Worm (Caenorhabditis elegans) whole organism, late embryonic: ENCODE results near the gene C04G6.4.

Source experiments
- K02D7.2 ChIP-seq: sonication (generic microtip); optimal IDR thresholded peaks from 2 replicates; lab custom pipeline; 2017; ENCODE audit warnings: mild to moderate bottlenecking, missing genetic modification characterization, missing compliant biosample characterization
- K09A11.1 ChIP-seq: sonication (generic microtip); optimal IDR thresholded peaks from 2 replicates; lab custom pipeline; 2017; ENCODE audit warnings: antibody characterized with exemption, mild to moderate bottlenecking, missing genetic modification characterization, missing compliant biosample characterization; ENCODE audit not compliant: insufficient read depth
- T23F11.4 ChIP-seq: fragments of 200-800 bp; sonication (Bioruptor generic); optimal IDR thresholded peaks from 2 replicates; lab custom pipeline; 2018; ENCODE audit warnings: mild to moderate bottlenecking, missing genetic modification characterization, missing compliant biosample characterization
- Y22D7AL.16 ChIP-seq: sonication (generic microtip); optimal IDR thresholded peaks from 2 replicates; lab custom pipeline; 2016; ENCODE audit warnings: missing genetic modification characterization, missing compliant biosample characterization
- ama-1 ChIP-seq: fragments of 150-350 bp; optimal IDR thresholded peaks from 2 replicates; lab custom pipeline; 2014
- ceh-18 ChIP-seq: sonication (generic microtip); optimal IDR thresholded peaks from 2 replicates; lab custom pipeline; 2016; ENCODE audit warnings: missing genetic modification characterization, missing compliant biosample characterization
- ceh-19 ChIP-seq: fragments of 200-800 bp; sonication (Bioruptor generic); optimal IDR thresholded peaks from 2 replicates; lab custom pipeline; 2018; ENCODE audit warnings: mild to moderate bottlenecking, missing genetic modification characterization, missing compliant biosample characterization
- ceh-2 ChIP-seq: sonication (generic microtip); optimal IDR thresholded peaks from 2 replicates; lab custom pipeline; 2016; ENCODE audit warnings: missing genotype, missing genetic modification characterization, missing compliant biosample characterization
- ceh-22 ChIP-seq: sonication (generic microtip); optimal IDR thresholded peaks from 2 replicates; lab custom pipeline; 2017; ENCODE audit warnings: missing biosample characterization, missing genetic modification characterization
- ceh-24 ChIP-seq: sonication (generic microtip); optimal IDR thresholded peaks from 2 replicates; lab custom pipeline; 2016; ENCODE audit warnings: mild to moderate bottlenecking, missing genetic modification characterization, missing compliant biosample characterization
- ceh-30 ChIP-seq: fragments of 150-350 bp; optimal IDR thresholded peaks from 2 replicates; lab custom pipeline; 2014; ENCODE audit warnings: missing biosample characterization, missing genetic modification characterization
- ceh-31 ChIP-seq: sonication (generic microtip); optimal IDR thresholded peaks from 2 replicates; lab custom pipeline; 2016; ENCODE audit warnings: missing genetic modification characterization, missing compliant biosample characterization
- ceh-34 ChIP-seq: sonication (generic microtip); optimal IDR thresholded peaks from 2 replicates; lab custom pipeline; 2016; ENCODE audit warnings: mild to moderate bottlenecking, missing genetic modification characterization, missing compliant biosample characterization
- ceh-48 ChIP-seq: sonication (generic microtip); optimal IDR thresholded peaks from 2 replicates; lab custom pipeline; 2016; ENCODE audit warnings: missing genetic modification characterization, inconsistent platforms, missing compliant biosample characterization
- ceh-6 ChIP-seq: fragments of 200-800 bp; sonication (Bioruptor generic); optimal IDR thresholded peaks from 2 replicates; lab custom pipeline; 2018; ENCODE audit warnings: mild to moderate bottlenecking, missing genetic modification characterization, missing compliant biosample characterization
- ceh-9 ChIP-seq: sonication (generic microtip); optimal IDR thresholded peaks from 2 replicates; lab custom pipeline; 2016; ENCODE audit warnings: mild to moderate bottlenecking, missing genetic modification characterization, inconsistent platforms, missing compliant biosample characterization
- che-1 ChIP-seq: sonication (generic microtip); optimal IDR thresholded peaks from 2 replicates; lab custom pipeline; 2016; ENCODE audit warnings: mild to moderate bottlenecking, missing genetic modification characterization, missing compliant biosample characterization
- dve-1 ChIP-seq: sonication (generic microtip); optimal IDR thresholded peaks from 2 replicates; lab custom pipeline; 2017; ENCODE audit warnings: antibody characterized with exemption, mild to moderate bottlenecking, missing genetic modification characterization, missing compliant biosample characterization
- elt-2 ChIP-seq: sonication (generic microtip); optimal IDR thresholded peaks from 2 replicates; lab custom pipeline; 2016; ENCODE audit warnings: missing genetic modification reagents, missing genetic modification characterization, missing compliant biosample characterization
- elt-4 ChIP-seq: sonication (generic microtip); optimal IDR thresholded peaks from 2 replicates; lab custom pipeline; 2016; ENCODE audit warnings: missing genetic modification characterization, missing compliant biosample characterization
- ets-4 ChIP-seq: sonication (generic microtip); optimal IDR thresholded peaks from 2 replicates; lab custom pipeline; 2016; ENCODE audit warnings: missing genetic modification characterization, missing compliant biosample characterization
- eyg-1 ChIP-seq: sonication (generic microtip); optimal IDR thresholded peaks from 2 replicates; lab custom pipeline; 2016; ENCODE audit warnings: missing genotype, missing genetic modification characterization, missing compliant biosample characterization
- fax-1 ChIP-seq: sonication (generic microtip); optimal IDR thresholded peaks from 2 replicates; lab custom pipeline; 2016; ENCODE audit warnings: missing genotype, missing genetic modification characterization, missing compliant biosample characterization
- fkh-10 ChIP-seq: fragments of 150-350 bp; optimal IDR thresholded peaks from 2 replicates; lab custom pipeline; 2014; ENCODE audit warnings: missing biosample characterization, missing genetic modification reagents, missing genetic modification characterization
- fkh-6 ChIP-seq: sonication (generic microtip); optimal IDR thresholded peaks from 2 replicates; lab custom pipeline; 2016; ENCODE audit warnings: missing genetic modification characterization, missing compliant biosample characterization
- gmeb-2 ChIP-seq: sonication (generic microtip); optimal IDR thresholded peaks from 2 replicates; lab custom pipeline; 2016; ENCODE audit warnings: missing genetic modification characterization, inconsistent platforms, missing compliant biosample characterization
- hlh-13 ChIP-seq: fragments of 200-800 bp; sonication (Bioruptor generic); optimal IDR thresholded peaks from 2 replicates; lab custom pipeline; 2018; ENCODE audit warnings: mild to moderate bottlenecking, missing genetic modification characterization, missing compliant biosample characterization
- hlh-15 ChIP-seq: sonication (generic microtip); optimal IDR thresholded peaks from 2 replicates; lab custom pipeline; 2016; ENCODE audit warnings: missing genetic modification characterization, missing compliant biosample characterization
- hlh-30 ChIP-seq: sonication (generic microtip); optimal IDR thresholded peaks from 2 replicates; lab custom pipeline; 2017; ENCODE audit warnings: antibody characterized with exemption, missing genetic modification characterization, missing compliant biosample characterization; ENCODE audit not compliant: insufficient read depth
- hlh-8 ChIP-seq: sonication (generic microtip); optimal IDR thresholded peaks from 2 replicates; lab custom pipeline; 2016; ENCODE audit warnings: missing genotype, missing genetic modification characterization, missing compliant biosample characterization
- lim-6 ChIP-seq: sonication (generic microtip); optimal IDR thresholded peaks from 2 replicates; lab custom pipeline; 2016; ENCODE audit warnings: missing genetic modification characterization, missing compliant biosample characterization
- nhr-11 ChIP-seq: fragments of 150-350 bp; optimal IDR thresholded peaks from 2 replicates; lab custom pipeline; 2014; ENCODE audit warnings: missing biosample characterization, missing genetic modification characterization
- nhr-232 ChIP-seq: sonication (generic microtip); optimal IDR thresholded peaks from 2 replicates; lab custom pipeline; 2016; ENCODE audit warnings: missing genetic modification characterization, missing compliant biosample characterization
- npax-4 ChIP-seq: sonication (generic microtip); optimal IDR thresholded peaks from 2 replicates; lab custom pipeline; 2016; ENCODE audit warnings: missing genetic modification characterization, missing compliant biosample characterization
- odd-2 ChIP-seq: sonication (generic microtip); optimal IDR thresholded peaks from 2 replicates; lab custom pipeline; 2017; ENCODE audit warnings: antibody characterized with exemption, mild to moderate bottlenecking, missing genetic modification characterization, missing compliant biosample characterization
- pag-3 ChIP-seq: sonication (generic microtip); optimal IDR thresholded peaks from 2 replicates; lab custom pipeline; 2016; ENCODE audit warnings: missing compliant biosample characterization, missing genetic modification characterization, borderline replicate concordance
- pax-1 ChIP-seq: fragments of 150-350 bp; optimal IDR thresholded peaks from 2 replicates; lab custom pipeline; 2014; ENCODE audit warnings: missing biosample characterization, missing genetic modification characterization
- pha-4 ChIP-seq: fragments of 150-350 bp; optimal IDR thresholded peaks from 2 replicates; lab custom pipeline; 2018; ENCODE audit warnings: missing biosample characterization, missing genetic modification reagents, missing genetic modification characterization
- pros-1 ChIP-seq: fragments of 150-350 bp; optimal IDR thresholded peaks from 2 replicates; lab custom pipeline; 2014; ENCODE audit warnings: missing biosample characterization, missing genetic modification reagents, missing genetic modification characterization
- ref-2 ChIP-seq: sonication (generic microtip); optimal IDR thresholded peaks from 2 replicates; lab custom pipeline; 2016; ENCODE audit warnings: missing genetic modification characterization, missing compliant biosample characterization
- rnt-1 ChIP-seq: sonication (generic microtip); optimal IDR thresholded peaks from 2 replicates; lab custom pipeline; 2016; ENCODE audit warnings: missing genetic modification characterization, missing compliant biosample characterization
- sdc-2 ChIP-seq: sonication (generic microtip); optimal IDR thresholded peaks from 2 replicates; lab custom pipeline; 2016; ENCODE audit warnings: missing genotype, missing genetic modification characterization, missing compliant biosample characterization
- sox-4 ChIP-seq: sonication (generic microtip); optimal IDR thresholded peaks from 2 replicates; lab custom pipeline; 2017; ENCODE audit warnings: mild to moderate bottlenecking, missing genetic modification characterization, inconsistent platforms, missing compliant biosample characterization
- syd-9 ChIP-seq: sonication (generic microtip); optimal IDR thresholded peaks from 2 replicates; lab custom pipeline; 2016; ENCODE audit warnings: mild to moderate bottlenecking, missing genetic modification characterization, moderate library complexity, missing compliant biosample characterization
- tbx-2 ChIP-seq: sonication (generic microtip); optimal IDR thresholded peaks from 2 replicates; lab custom pipeline; 2016; ENCODE audit warnings: missing genetic modification characterization, missing compliant biosample characterization
- tbx-7 ChIP-seq: sonication (generic microtip); optimal IDR thresholded peaks from 2 replicates; lab custom pipeline; 2016; ENCODE audit warnings: missing genotype, missing genetic modification characterization, missing compliant biosample characterization
- ttx-3 ChIP-seq: sonication (generic microtip); optimal IDR thresholded peaks from 2 replicates; lab custom pipeline; 2016; ENCODE audit warnings: missing genetic modification reagents, missing genetic modification characterization, missing compliant biosample characterization
- unc-42 ChIP-seq: sonication (generic microtip); optimal IDR thresholded peaks from 2 replicates; lab custom pipeline; 2016; ENCODE audit warnings: missing genotype, missing genetic modification characterization, missing compliant biosample characterization
- unc-55 ChIP-seq: sonication (generic microtip); optimal IDR thresholded peaks from 2 replicates; lab custom pipeline; 2017; ENCODE audit warnings: missing biosample characterization, missing genetic modification reagents, missing genetic modification characterization
- unc-86 ChIP-seq: sonication (generic microtip); optimal IDR thresholded peaks from 2 replicates; lab custom pipeline; 2016; ENCODE audit warnings: missing genetic modification characterization, missing compliant biosample characterization
- ztf-16 ChIP-seq: sonication (generic microtip); optimal IDR thresholded peaks from 2 replicates; lab custom pipeline; 2017; ENCODE audit warnings: missing genetic modification characterization, missing compliant biosample characterization

The C04G6.4 gene

ce11 chrII:5084225-5084624, 984 bp upstream of the C04G6.4 start:
- no peak for TF ChIP-seq ceh-34
- TF ChIP-seq ceh-30 (tag; lab: Kevin White, UChicago), result no peak
- TF ChIP-seq elt-2 (tag; lab: Kevin White, UChicago), result peak; percentile 49
- TF ChIP-seq, all 69 proteins: peak for 1

- TF ChIP-seq ceh-9 (no peak), sox-4 (no peak), gmeb-2 (tag; lab: Kevin White, UChicago) (no peak), Y22D7AL.16 (tag; lab: Kevin White, UChicago) (no peak), ceh-31 (tag; lab: Kevin White, UChicago) (no peak), unc-55 (GFP tag; lab: Kevin White, UChicago) (peak; percentile 41), pha-4 (tag; lab: Kevin White, UChicago) (no peak), fax-1 (tag; lab: Kevin White, UChicago) (no peak), ztf-16 (tag; lab: Kevin White, UChicago) (no peak), ceh-48 (tag; lab: Kevin White, UChicago) (peak; percentile 25), unc-86 (tag; lab: Kevin White, UChicago) (no peak), ceh-30 (tag; lab: Kevin White, UChicago) (no peak), ceh-6 (GFP tag; lab: Kevin White, UChicago) (no peak), che-1 (tag; lab: Kevin White, UChicago) (no peak), pros-1 (tag; lab: Kevin White, UChicago) (no peak), rnt-1 (tag; lab: Kevin White, UChicago) (no peak), dve-1 (no peak), fkh-6 (no peak), ceh-22 (tag; lab: Kevin White, UChicago) (no peak), tbx-7 (tag; lab: Kevin White, UChicago) (no peak), odd-2 (tag; lab: Kevin White, UChicago) (no peak), ets-4 (tag; lab: Kevin White, UChicago) (no peak), nhr-232 (tag; lab: Kevin White, UChicago) (no peak), fkh-10 (GFP tag; lab: Kevin White, UChicago) (no peak), lim-6 (tag; lab: Kevin White, UChicago) (no peak), tbx-2 (peak; percentile 32), ref-2 (no peak), K09A11.1 (tag; lab: Kevin White, UChicago) (no peak), elt-2 (tag; lab: Kevin White, UChicago) (no peak), pag-3 (tag; lab: Kevin White, UChicago) (no peak), ceh-34 (no peak), ceh-24 (tag; lab: Kevin White, UChicago) (no peak), K02D7.2 (no peak), hlh-30 (tag; lab: Kevin White, UChicago) (peak; percentile 52), nhr-11 (no peak), ceh-19 (no peak), T23F11.4 (GFP tag; lab: Kevin White, UChicago) (no peak), ama-1 (lab: Kevin White, UChicago) (no peak), hlh-13 (no peak), unc-42 (peak; percentile 65), ttx-3 (tag; lab: Kevin White, UChicago) (no peak), hlh-8 (tag; lab: Kevin White, UChicago) (no peak), elt-4 (tag; lab: Kevin White, UChicago) (no peak), ceh-2 (no peak), eyg-1 (tag; lab: Kevin White, UChicago) (no peak), syd-9 (no peak), sdc-2 (tag; lab: Kevin White, UChicago) (no peak), pax-1 (peak; percentile 86), ceh-18 (tag; lab: Kevin White, UChicago) (no peak), hlh-15 (tag; lab: Kevin White, UChicago) (no peak), npax-4 (tag; lab: Kevin White, UChicago) (no peak)
Measured at ce11 chrII:5081124-5081913, 1.9 kb downstream of the C04G6.4 start, which contains the start of gene dsh-2. TSS of gene dsh-2 (minus strand) at chrII:5081174.
